Fruit fly (Drosophila melanogaster) whole organism: ENCODE data around the gene CG14212.

ENCODE experiments used
- CG8478 ChIP-seq: fragments of >200 bp; optimal IDR thresholded peaks from 2 replicates; lab custom pipeline; 2018; ENCODE audit warnings: inconsistent platforms
- Dll ChIP-seq: fragments of >200 bp; optimal IDR thresholded peaks from 2 replicates; lab custom pipeline; 2017
- EcR ChIP-seq, 2 experiments: fragments of >200 bp; optimal IDR thresholded peaks; 2 replicates each; lab custom pipeline; 2017; ENCODE audit warnings: missing biosample characterization in 2 of 2, missing genetic modification characterization in 2 of 2, missing genetic modification reagents in 2 of 2
- pan ChIP-seq: fragments of >200 bp; optimal IDR thresholded peaks from 2 replicates; lab custom pipeline; 2017
- psq ChIP-seq: fragments of >200 bp; optimal IDR thresholded peaks from 2 replicates; lab custom pipeline; 2017
- usp ChIP-seq: fragments of >200 bp; optimal IDR thresholded peaks from 2 replicates; lab custom pipeline; 2017; ENCODE audit warnings: missing biosample characterization, missing genetic modification characterization, mixed read lengths

Gene CG14212

DNA sequence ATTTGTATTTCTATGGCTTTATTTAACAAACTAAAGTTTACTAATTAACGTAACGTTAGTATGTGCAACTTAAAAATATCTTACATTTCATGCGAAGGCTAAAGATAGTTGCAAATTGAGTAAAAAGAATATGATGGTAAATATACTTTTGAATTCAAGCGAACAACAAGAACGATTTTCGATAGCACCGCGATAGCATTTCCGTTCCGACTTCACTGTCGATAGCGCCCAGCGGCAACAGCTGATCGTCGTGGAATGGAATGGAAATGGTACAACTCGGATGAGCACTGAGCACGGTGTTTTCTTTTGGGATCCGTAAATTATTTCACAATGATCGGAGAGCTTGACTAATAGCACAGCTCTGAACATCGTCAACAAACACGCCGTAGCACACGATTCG, 12.0 kb upstream of the CG14212 start:
- TF ChIP-seq Dll (no peak), pan (lab: Kevin White, UChicago) (no peak), EcR (GFP tag; optimal IDR thresholded peaks at IDR 0.05; lab: Kevin White, UChicago) (no peak), usp (GFP tag; lab: Kevin White, UChicago) (no peak), psq (lab: Kevin White, UChicago) (no peak), CG8478 (lab: Kevin White, UChicago) (no peak)

DNA sequence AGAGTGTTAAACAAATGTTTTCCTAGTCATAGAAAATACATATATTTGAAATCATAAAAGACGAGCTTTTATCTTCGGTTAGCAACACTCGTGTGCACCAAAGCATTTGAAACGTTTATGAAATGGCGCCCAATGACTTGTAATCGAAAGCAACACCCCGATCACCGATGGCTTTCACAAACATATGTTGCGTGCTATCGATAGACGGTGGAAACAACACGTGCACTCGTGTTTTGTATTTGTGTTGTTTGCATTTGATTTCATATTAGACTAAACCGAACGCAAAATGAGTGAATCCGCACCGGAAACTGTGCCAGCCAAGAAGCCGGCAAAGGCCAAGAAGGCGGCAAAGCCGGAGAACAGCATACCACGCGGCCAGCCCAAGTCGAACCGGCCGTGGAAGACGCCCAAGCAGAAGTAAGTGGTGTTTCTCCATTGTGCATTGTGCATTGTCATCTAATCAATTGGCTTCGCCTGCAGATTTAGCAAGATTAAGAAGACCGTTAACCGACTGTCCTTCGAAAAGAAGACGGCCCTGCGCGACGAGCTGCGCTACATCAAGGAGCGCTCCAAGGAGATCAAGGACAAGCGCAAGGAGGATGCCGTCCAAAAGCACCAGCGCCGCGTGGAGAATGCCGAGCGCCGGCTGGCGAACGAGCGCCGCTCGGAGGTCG, 9.4 kb upstream of the CG14212 start, which contains the start of gene CG14210:
Gene CG14210, plus strand, starts transcription at position 207 of the 674 bp plus-strand sequence.
- no peak for TF ChIP-seq Dll
- no peak for TF ChIP-seq EcR (GFP tag; optimal IDR thresholded peaks at IDR 0.05; lab: Kevin White, UChicago)
- no peak for TF ChIP-seq usp (GFP tag; lab: Kevin White, UChicago)
- TF ChIP-seq CG8478 (lab: Kevin White, UChicago): no peak
- TF ChIP-seq psq (lab: Kevin White, UChicago): no peak
- TF ChIP-seq pan (lab: Kevin White, UChicago): no peak

DNA sequence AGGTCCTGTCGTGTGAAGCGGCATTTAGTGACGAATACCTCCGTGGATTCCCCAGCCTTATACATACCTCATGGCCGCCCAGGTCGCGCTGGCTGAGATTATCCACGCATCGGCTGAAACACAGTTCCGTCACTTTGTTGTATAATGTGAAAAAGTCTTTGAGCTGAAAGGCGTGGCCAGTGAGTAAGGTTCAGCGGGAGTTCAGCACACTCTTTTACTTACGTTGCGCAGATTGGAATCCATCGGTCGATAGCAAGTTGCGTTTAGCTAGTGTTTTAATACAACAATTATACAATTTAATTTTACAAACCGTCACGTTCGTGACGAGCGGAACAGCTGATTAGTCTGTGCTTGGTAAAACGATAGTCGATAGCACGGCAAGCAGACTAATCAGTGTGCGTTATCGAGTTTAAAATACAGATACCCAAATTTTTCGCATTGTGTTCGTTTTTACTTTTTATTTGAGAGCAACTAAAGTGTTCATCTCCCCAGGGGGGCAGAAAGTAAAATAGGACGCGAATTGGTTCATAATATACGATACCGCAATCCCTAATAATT, 7.2 kb upstream of the CG14212 start, which contains the start of the genes Pstk and Tim9b:
Gene Pstk, minus strand, starts transcription at position 355 of the 558 bp plus-strand sequence.
Gene Tim9b, minus strand, starts transcription at position 355 of the 558 bp plus-strand sequence.
- TF ChIP-seq usp (GFP tag; lab: Kevin White, UChicago): no peak
- no peak for TF ChIP-seq EcR (GFP tag; optimal IDR thresholded peaks at IDR 0.05; lab: Kevin White, UChicago)
- no peak for TF ChIP-seq Dll
- TF ChIP-seq CG8478 (lab: Kevin White, UChicago): no peak
- no peak for TF ChIP-seq psq (lab: Kevin White, UChicago)
- no peak for TF ChIP-seq pan (lab: Kevin White, UChicago)

DNA sequence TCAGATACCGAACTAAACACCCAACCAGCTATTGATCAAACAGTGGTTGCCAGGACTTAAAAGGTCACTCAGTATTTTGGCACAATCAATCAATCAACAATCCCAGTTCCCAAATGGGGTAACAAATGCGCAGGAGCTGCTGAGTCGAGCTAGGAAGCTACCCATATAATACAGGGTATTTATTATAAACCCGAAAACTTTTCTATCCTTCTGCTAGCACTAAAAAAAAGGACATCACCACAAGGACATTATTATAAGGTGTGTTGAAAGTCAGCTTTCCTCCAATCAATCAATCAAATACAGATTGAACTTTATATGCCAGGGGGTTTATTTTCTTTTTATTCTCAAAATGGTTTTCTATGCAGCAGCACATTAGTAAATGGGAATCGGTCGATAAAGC, 4.4 kb upstream of the CG14212 start, which contains the start of gene CG14221:
Gene CG14221, minus strand, starts transcription at position 101 of the 400 bp plus-strand sequence.
- TF ChIP-seq CG8478 (lab: Kevin White, UChicago) (no peak), EcR (GFP tag; optimal IDR thresholded peaks at IDR 0.05; lab: Kevin White, UChicago) (no peak), usp (GFP tag; lab: Kevin White, UChicago) (no peak)

DNA sequence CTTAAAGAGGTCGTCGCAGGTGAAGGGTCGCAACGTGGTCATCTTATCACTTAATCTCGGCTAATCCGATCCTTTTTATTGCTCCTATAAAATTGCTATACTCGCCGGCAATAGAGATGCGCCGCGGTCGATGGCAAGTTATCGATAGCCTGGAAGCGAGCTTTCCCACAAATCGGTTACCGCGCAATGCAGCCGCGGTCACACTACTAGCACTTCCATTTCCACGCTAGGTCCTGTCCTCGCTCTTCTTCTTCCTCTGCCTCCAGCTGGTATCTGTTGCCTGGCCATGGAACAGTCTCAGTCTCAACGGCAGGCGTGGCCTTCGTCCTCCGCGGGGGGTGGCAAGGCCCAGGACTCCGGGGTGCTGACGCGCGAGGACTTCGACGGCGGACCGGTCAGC, 2.6 kb upstream of the CG14212 start, which contains the start of the genes Naa20A and MKP-4:
Gene Naa20A, minus strand, starts transcription at position 151 of the 400 bp plus-strand sequence.
Gene MKP-4, plus strand, starts transcription at position 191 of the 400 bp plus-strand sequence.
- TF ChIP-seq EcR (GFP tag; optimal IDR thresholded peaks at IDR 0.05; lab: Kevin White, UChicago) (no peak), CG8478 (lab: Kevin White, UChicago) (no peak), psq (lab: Kevin White, UChicago) (no peak)

DNA sequence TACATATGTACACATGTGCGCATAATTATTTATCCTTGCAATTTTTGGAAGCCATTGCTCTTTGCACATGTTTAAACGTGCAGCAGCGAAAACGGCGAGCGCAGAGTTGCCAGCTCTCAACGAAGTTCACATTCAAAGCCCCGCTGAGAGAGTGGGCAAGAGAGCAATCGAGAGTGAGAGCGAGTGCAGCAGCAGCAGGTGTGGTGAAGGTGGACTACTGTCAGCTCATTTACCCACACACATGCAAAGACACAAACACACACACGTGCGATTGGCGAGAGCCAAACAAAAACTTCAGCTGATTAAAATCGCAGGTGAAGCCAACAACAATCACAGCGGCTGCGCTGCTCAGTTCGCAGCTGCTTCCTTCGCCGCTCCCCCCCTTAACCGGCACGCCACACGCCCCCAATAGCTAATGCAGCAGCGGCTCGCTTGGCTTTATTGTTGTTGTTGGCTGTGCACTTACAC, 5.9 kb downstream of the CG14212 start:
- TF ChIP-seq Dll (peak; percentile 81), usp (GFP tag; lab: Kevin White, UChicago) (no peak)

DNA sequence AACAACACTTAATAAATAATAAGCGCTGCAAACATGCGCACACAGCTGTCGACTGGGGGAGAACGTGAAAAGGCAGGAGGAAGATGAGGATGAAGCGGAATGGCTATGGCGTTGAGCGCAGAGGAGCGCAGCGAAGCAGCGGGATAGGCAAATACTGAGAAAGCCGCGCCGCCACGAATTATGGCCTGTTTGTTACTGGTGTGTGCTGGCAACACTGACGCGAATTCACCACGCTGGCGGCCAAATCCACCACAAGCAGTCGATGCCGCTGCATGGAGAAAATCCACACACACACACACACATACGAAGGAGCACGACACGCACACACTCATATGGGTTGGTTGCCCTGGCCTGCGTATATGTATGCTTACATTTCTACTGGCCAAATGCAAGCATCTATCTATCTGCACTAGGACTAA, 11.5 kb downstream of the CG14212 start:
- TF ChIP-seq CG8478 (lab: Kevin White, UChicago): no peak
- TF ChIP-seq Dll: peak; percentile 8

DNA sequence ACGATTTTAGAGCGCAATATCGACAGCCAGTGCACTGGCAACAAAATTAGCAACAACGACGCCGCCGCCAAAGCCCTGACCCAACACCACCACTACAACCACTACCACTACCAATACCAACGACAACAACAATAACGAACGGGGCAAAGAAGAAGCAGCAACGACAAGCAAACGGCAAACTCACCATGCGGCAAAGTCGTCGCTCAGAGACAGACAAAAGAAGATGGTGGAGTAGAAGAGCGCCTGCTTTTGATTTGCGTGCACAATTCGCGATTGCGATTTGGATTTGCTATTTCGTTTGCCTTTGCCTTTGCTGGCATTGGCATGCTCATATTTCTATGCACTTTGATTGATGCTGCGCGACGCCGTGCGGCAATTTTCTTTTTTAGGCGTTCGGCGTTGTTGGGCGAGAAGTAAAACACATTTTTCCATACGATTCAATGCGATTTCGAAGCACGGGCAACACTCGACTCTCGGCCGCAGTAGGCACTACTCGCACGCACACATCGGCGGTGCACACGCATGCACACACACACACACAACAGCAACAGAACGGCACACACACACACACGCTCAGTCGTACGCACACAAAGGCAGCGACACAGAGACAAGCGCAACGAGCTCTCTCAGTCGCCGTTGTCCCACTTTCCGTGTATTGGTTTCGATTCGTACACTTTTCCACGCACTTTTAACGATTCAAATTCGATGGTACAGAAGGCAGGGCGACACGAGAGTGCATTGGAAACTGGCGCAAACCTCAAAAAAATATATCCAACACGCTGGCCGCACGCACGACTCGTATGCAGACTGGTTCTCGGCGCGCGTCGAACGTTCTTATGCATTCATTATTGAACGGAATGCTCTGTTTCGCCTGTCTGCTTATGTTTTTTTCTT, 12.2 kb downstream of the CG14212 start:
- TF ChIP-seq pan (lab: Kevin White, UChicago) (no peak), Dll (no peak), EcR (GFP tag; optimal IDR thresholded peaks at IDR 0.05; lab: Kevin White, UChicago) (no peak), CG8478 (lab: Kevin White, UChicago) (peak; percentile 73), usp (GFP tag; lab: Kevin White, UChicago) (no peak)

DNA sequence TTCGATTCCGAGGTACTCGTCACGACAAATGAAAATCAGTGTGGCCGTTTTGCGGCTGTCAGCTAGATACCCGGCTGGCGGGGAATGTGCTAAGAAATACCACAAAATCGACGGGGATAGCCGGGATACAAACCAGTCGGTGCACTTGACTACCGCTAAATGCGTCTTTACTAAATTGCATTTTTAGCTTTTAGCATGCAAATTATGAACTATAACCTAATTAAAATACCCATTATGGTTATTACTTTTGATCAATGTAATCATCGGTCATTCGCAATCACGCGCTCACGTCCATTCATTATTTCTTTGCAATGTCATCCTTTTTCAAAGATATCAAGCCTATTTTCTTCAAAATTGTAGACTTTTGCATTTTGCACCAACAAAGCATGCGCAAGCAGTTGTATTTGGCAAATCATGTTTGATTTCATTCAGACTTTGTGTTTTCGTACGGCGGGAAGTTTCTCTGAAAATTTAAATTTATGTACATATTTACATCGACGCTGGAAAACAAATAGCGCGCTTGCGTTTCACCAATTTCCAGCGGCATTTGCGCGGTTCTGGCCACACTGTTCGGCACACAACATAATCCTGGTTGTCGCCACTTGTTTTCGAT, 12.9 kb downstream of the CG14212 start, which contains the start of gene Rcd-1:
Gene Rcd-1, plus strand, starts transcription at position 440 of the 613 bp plus-strand sequence.
- TF ChIP-seq Dll: no peak
- TF ChIP-seq usp (GFP tag; lab: Kevin White, UChicago): no peak
- TF ChIP-seq psq (lab: Kevin White, UChicago): no peak
- TF ChIP-seq CG8478 (lab: Kevin White, UChicago): no peak
- no peak for TF ChIP-seq pan (lab: Kevin White, UChicago)
- TF ChIP-seq EcR (GFP tag; optimal IDR thresholded peaks at IDR 0.05; lab: Kevin White, UChicago): no peak

DNA sequence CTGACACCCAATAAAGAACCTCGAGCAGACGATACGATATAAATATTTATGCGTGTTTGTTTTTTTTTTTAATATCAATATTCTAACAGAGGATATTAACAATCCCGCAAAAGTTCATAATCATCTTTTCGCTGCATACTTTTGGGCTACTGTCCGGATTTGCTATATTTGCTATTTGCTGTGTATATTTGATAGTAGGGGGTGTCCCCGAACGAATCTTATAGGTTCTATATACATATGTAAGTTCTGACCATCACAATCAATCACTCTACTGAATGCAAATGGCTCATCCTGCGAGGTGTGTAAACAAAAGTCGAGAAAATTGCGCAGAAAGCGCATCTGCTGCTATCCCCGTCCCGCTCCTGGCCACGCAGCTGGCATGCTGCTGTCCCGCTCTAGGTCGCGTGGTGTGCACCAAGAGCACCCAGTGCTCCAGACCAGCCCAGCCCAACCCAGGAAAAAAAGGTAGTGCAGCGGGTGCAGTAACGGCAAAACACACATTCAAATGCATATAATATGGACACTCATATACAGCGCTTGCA, 15.3 kb downstream of the CG14212 start:
- peak; percentile 54 for TF ChIP-seq CG8478 (lab: Kevin White, UChicago)
- TF ChIP-seq Dll: no peak

DNA sequence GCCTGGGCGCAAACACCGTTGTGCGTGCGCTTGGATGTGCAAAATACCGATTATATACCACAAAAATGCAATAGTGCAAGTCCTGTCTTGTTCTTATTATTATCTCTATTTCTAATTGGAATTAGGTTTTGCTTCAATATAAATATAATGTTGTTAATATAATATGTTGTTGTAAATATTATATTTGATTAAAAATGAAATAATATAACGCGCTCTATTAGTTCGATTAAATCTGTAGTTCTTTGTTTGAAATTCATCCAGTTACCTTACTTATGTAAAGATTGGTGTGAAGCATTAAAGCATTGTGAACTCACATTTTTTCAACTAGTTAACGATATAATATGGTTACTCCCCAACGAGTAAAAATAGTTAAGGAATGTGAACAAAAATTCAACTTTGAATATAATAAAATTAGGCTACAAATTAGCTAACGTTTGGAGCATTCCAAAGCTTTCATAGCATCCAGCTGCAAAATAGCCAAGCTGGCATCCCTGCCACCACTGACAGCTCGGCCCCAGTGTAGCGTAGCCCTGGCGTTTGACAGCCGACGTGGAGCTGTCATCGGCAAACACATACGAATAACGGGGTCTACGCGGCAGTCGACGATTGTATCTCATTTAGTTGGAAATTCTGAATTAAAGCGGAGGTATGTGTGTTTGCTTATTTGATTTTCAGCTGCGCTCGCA, 17.5 kb downstream of the CG14212 start, which contains the start of the genes CG12237 and Sec61gamma:
Gene CG12237, minus strand, starts transcription at position 51 of the 686 bp plus-strand sequence.
Gene Sec61gamma, plus strand, starts transcription at position 509 of the 686 bp plus-strand sequence.
- no peak for TF ChIP-seq pan (lab: Kevin White, UChicago)
- no peak for TF ChIP-seq usp (GFP tag; lab: Kevin White, UChicago)
